Fruit fly (Drosophila melanogaster): ENCODE data around the gene Atg4b.

- TF ChIP-seq CG14655 (GFP tag; optimal IDR thresholded peaks at IDR 0.05) (no peak), rn (GFP tag; IDR thresholded peaks at IDR 0.05) (no peak), EcR (GFP tag; optimal IDR thresholded peaks at IDR 0.05) (no peak), CG8159 (tag; optimal IDR thresholded peaks at IDR 0.05) (no peak), Ets98B (GFP tag; IDR thresholded peaks at IDR 0.05) (no peak), CG13204 (GFP tag; optimal IDR thresholded peaks at IDR 0.05) (no peak)
These were observed 6.9 kb upstream of the Atg4b start, which contains the start of gene CG6171 for dm6 chr3R:15363608-15364007.
